Fruit fly (Drosophila melanogaster) whole organism, embryonic: ENCODE data around the gene Phae1.

Experiments
- Ada2b ChIP-seq: fragments of 200-800 bp; sonication (Bioruptor generic); IDR thresholded peaks from 2 replicates; pipeline ENCODE4 v1.3.6; 2022; ENCODE audit warnings: missing biosample characterization, missing genetic modification characterization
- Antp ChIP-seq: fragments of 200-800 bp; sonication (Bioruptor generic); optimal IDR thresholded peaks from 3 replicates; lab custom pipeline; 2016; ENCODE audit warnings: missing biosample characterization, missing genetic modification characterization
- Atf3 ChIP-seq: fragments of 200-800 bp; sonication (Bioruptor generic); optimal IDR thresholded peaks from 3 replicates; lab custom pipeline; 2016; ENCODE audit warnings: missing biosample characterization, missing genetic modification characterization
- Blimp-1 ChIP-seq: fragments of 200-800 bp; sonication (Bioruptor generic); optimal IDR thresholded peaks from 3 replicates; lab custom pipeline; 2018; ENCODE audit warnings: missing biosample characterization, missing genetic modification characterization, mild to moderate bottlenecking, moderate library complexity, missing genetic modification reagents
- CG10267 ChIP-seq: fragments of 200-800 bp; sonication (Bioruptor generic); optimal IDR thresholded peaks from 2 replicates; lab custom pipeline; 2018; ENCODE audit warnings: missing biosample characterization, mild to moderate bottlenecking, missing genetic modification characterization, moderate library complexity
- CG11456 ChIP-seq: fragments of 200-800 bp; sonication (Bioruptor generic); IDR thresholded peaks from 3 replicates; pipeline ENCODE4 v1.3.6; 2022; ENCODE audit warnings: missing biosample characterization, missing genetic modification characterization
- CG1233 ChIP-seq: fragments of 200-800 bp; sonication (Bioruptor generic); optimal IDR thresholded peaks from 4 replicates; lab custom pipeline; 2018; ENCODE audit warnings: missing biosample characterization, mild to moderate bottlenecking, missing genetic modification characterization
- CG17802 ChIP-seq: fragments of 200-800 bp; sonication (Bioruptor generic); optimal IDR thresholded peaks from 2 replicates; lab custom pipeline; 2018; ENCODE audit warnings: missing biosample characterization, mild to moderate bottlenecking, missing genetic modification characterization, moderate library complexity
- CG2129 ChIP-seq: fragments of 200-800 bp; sonication (Bioruptor generic); IDR thresholded peaks from 2 replicates; pipeline ENCODE4 v1.3.6; 2022; ENCODE audit warnings: missing biosample characterization, missing genetic modification characterization; ENCODE audit not compliant: partially characterized antibody
- CG2678 ChIP-seq: fragments of 200-800 bp; sonication (Bioruptor generic); optimal IDR thresholded peaks from 3 replicates; lab custom pipeline; 2019; ENCODE audit warnings: missing biosample characterization, mild to moderate bottlenecking, missing genetic modification characterization, moderate library complexity
- CG31365 ChIP-seq: fragments of 200-800 bp; sonication (Bioruptor generic); optimal IDR thresholded peaks from 2 replicates; lab custom pipeline; 2018; ENCODE audit warnings: missing biosample characterization, mild to moderate bottlenecking, missing genetic modification characterization
- CG34376 ChIP-seq: fragments of 200-800 bp; sonication (Bioruptor generic); optimal IDR thresholded peaks from 2 replicates; lab custom pipeline; 2018; ENCODE audit warnings: missing biosample characterization, mild to moderate bottlenecking, missing genetic modification characterization
- CG3838 ChIP-seq: fragments of 200-800 bp; sonication (Bioruptor generic); optimal IDR thresholded peaks from 3 replicates; lab custom pipeline; 2016; ENCODE audit warnings: missing biosample characterization, missing genetic modification characterization
- CG4404 ChIP-seq: fragments of 200-800 bp; sonication (Bioruptor generic); IDR thresholded peaks from 2 replicates; pipeline ENCODE4 v1.3.6; 2022; ENCODE audit warnings: missing biosample characterization, missing genetic modification characterization
- CG4424 ChIP-seq: fragments of 200-800 bp; sonication (Bioruptor generic); optimal IDR thresholded peaks from 3 replicates; lab custom pipeline; 2016; ENCODE audit warnings: missing biosample characterization, missing genetic modification characterization
- CG4730 ChIP-seq: fragments of 200-800 bp; sonication (Bioruptor generic); IDR thresholded peaks from 2 replicates; pipeline ENCODE4 v1.3.6; 2022; ENCODE audit warnings: missing biosample characterization, missing genetic modification characterization
- CG6689 ChIP-seq: fragments of 200-800 bp; sonication (Bioruptor generic); IDR thresholded peaks from 2 replicates; pipeline ENCODE4 v1.3.6; 2022; ENCODE audit warnings: missing biosample characterization, missing genetic modification characterization
- CG7928 ChIP-seq: fragments of 200-800 bp; sonication (Bioruptor generic); optimal IDR thresholded peaks from 2 replicates; lab custom pipeline; 2017; ENCODE audit warnings: missing biosample characterization, mild to moderate bottlenecking, missing genetic modification characterization
- CG9215 ChIP-seq: fragments of 200-800 bp; sonication (Bioruptor generic); IDR thresholded peaks from 2 replicates; pipeline ENCODE4 v1.3.6; 2022; ENCODE audit warnings: missing biosample characterization, missing genetic modification characterization
- D ChIP-seq, 2 experiments: fragments of 200-800 bp in 1 of 2; fragments of >200 bp in 1 of 2; sonication (Bioruptor generic) in 1 of 2; optimal IDR thresholded peaks; 2 replicates in 1 of 2; 3 replicates in 1 of 2; lab custom pipeline; 2017; ENCODE audit warnings: mild to moderate bottlenecking in 1 of 2, missing biosample characterization in 1 of 2, missing genetic modification characterization in 1 of 2, missing genetic modification reagents in 1 of 2
- Dek ChIP-seq: fragments of 200-800 bp; sonication (Bioruptor generic); optimal IDR thresholded peaks from 3 replicates; lab custom pipeline; 2019; ENCODE audit warnings: missing biosample characterization, mild to moderate bottlenecking, missing genetic modification characterization, moderate library complexity
- ERR ChIP-seq: fragments of 200-800 bp; sonication (Bioruptor generic); optimal IDR thresholded peaks from 2 replicates; lab custom pipeline; 2016; ENCODE audit warnings: missing biosample characterization, missing genetic modification characterization
- HLH3B ChIP-seq: fragments of 200-800 bp; sonication (Bioruptor generic); IDR thresholded peaks from 2 replicates; pipeline ENCODE4 v1.3.6; 2022; ENCODE audit warnings: missing biosample characterization, missing genetic modification characterization
- Mad ChIP-seq: fragments of 200-800 bp; sonication (Bioruptor generic); optimal IDR thresholded peaks from 2 replicates; lab custom pipeline; 2016; ENCODE audit warnings: missing biosample characterization, missing genetic modification characterization
- Med ChIP-seq: fragments of 200-800 bp; sonication (Bioruptor generic); peaks from one replicate; lab custom pipeline; 2016; ENCODE audit warnings: missing biosample characterization, missing genetic modification characterization, mild to moderate bottlenecking, inconsistent platforms, moderate library complexity
- NFAT ChIP-seq: fragments of 200-800 bp; sonication (Bioruptor generic); IDR thresholded peaks from 2 replicates; pipeline ENCODE4 v1.3.6; 2022; ENCODE audit warnings: missing biosample characterization, missing genetic modification characterization
- ac ChIP-seq: fragments of 200-800 bp; sonication (Bioruptor generic); optimal IDR thresholded peaks from 3 replicates; lab custom pipeline; 2017; ENCODE audit warnings: missing biosample characterization, mild to moderate bottlenecking, missing genetic modification characterization
- bsh ChIP-seq, 2 experiments: fragments of 200-800 bp; sonication (Bioruptor generic); optimal IDR thresholded peaks; 2 replicates each; lab custom pipeline; 2017 to 2018; ENCODE audit warnings: mild to moderate bottlenecking in 2 of 2, missing biosample characterization in 2 of 2, missing genetic modification characterization in 2 of 2, moderate library complexity in 1 of 2
- chinmo ChIP-seq: fragments of 200-800 bp; sonication (Bioruptor generic); IDR thresholded peaks from 4 replicates; pipeline ENCODE4 v1.3.6; 2022; ENCODE audit warnings: missing biosample characterization, missing genetic modification characterization; ENCODE audit not compliant: partially characterized antibody
- crol ChIP-seq: fragments of 200-800 bp; sonication (Bioruptor generic); IDR thresholded peaks from 2 replicates; pipeline ENCODE4 v1.3.6; 2022; ENCODE audit warnings: missing biosample characterization, missing genetic modification characterization
- dysf ChIP-seq: fragments of 200-800 bp; sonication (Bioruptor generic); IDR thresholded peaks from 3 replicates; pipeline ENCODE4 v1.3.6; 2022; ENCODE audit warnings: missing biosample characterization, missing genetic modification characterization
- ewg ChIP-seq: fragments of 200-800 bp; sonication (Bioruptor generic); optimal IDR thresholded peaks from 3 replicates; lab custom pipeline; 2017; ENCODE audit warnings: mild to moderate bottlenecking, missing biosample characterization, missing genetic modification reagents, missing genetic modification characterization
- fd102C ChIP-seq: fragments of 200-800 bp; sonication (Bioruptor generic); optimal IDR thresholded peaks from 2 replicates; lab custom pipeline; 2018; ENCODE audit warnings: missing biosample characterization, mild to moderate bottlenecking, missing genetic modification characterization, moderate library complexity
- fd64A ChIP-seq: fragments of 200-800 bp; sonication (Bioruptor generic); optimal IDR thresholded peaks from 3 replicates; lab custom pipeline; 2018; ENCODE audit warnings: missing biosample characterization, mild to moderate bottlenecking, missing genetic modification characterization
- jing ChIP-seq: fragments of 200-800 bp; sonication (Bioruptor generic); optimal IDR thresholded peaks from 2 replicates; lab custom pipeline; 2018; ENCODE audit warnings: missing biosample characterization, mild to moderate bottlenecking, missing genetic modification characterization
- nom ChIP-seq: fragments of 200-800 bp; sonication (Bioruptor generic); optimal IDR thresholded peaks from 2 replicates; lab custom pipeline; 2017; ENCODE audit warnings: missing biosample characterization, missing genetic modification characterization, mild to moderate bottlenecking, moderate library complexity, missing genetic modification reagents
- prd ChIP-seq, 3 experiments: fragments of >200 bp in 2 of 3; fragments of 200-800 bp in 1 of 3; sonication (Bioruptor generic) in 1 of 3; optimal IDR thresholded peaks in 2 of 3; IDR thresholded peaks in 1 of 3; 2 replicates in 2 of 3; 3 replicates in 1 of 3; pipeline versions ENCODE4 v1.3.6 to Lab custom; 2017 to 2022; ENCODE audit warnings: missing biosample characterization in 1 of 3, missing genetic modification characterization in 1 of 3
- psq ChIP-seq: fragments of 200-800 bp; sonication (Bioruptor generic); optimal IDR thresholded peaks from 2 replicates; lab custom pipeline; 2017; ENCODE audit warnings: missing biosample characterization, missing genetic modification characterization
- run ChIP-seq: fragments of 200-800 bp; sonication (Bioruptor generic); optimal IDR thresholded peaks from 3 replicates; lab custom pipeline; 2018; ENCODE audit warnings: missing biosample characterization, mild to moderate bottlenecking, missing genetic modification characterization
- seq ChIP-seq: fragments of 200-800 bp; sonication (Bioruptor generic); IDR thresholded peaks from 2 replicates; pipeline ENCODE4 v1.3.6; 2022; ENCODE audit warnings: missing biosample characterization, missing genetic modification characterization
- ssp ChIP-seq: fragments of 200-800 bp; sonication (Bioruptor generic); IDR thresholded peaks from 2 replicates; pipeline ENCODE4 v1.3.6; 2022; ENCODE audit warnings: missing biosample characterization, missing genetic modification characterization
- stc ChIP-seq: fragments of 200-800 bp; sonication (Bioruptor generic); IDR thresholded peaks from 2 replicates; pipeline ENCODE4 v1.3.6; 2022; ENCODE audit warnings: missing biosample characterization, missing genetic modification characterization
- stwl ChIP-seq: fragments of 200-800 bp; sonication (Bioruptor generic); optimal IDR thresholded peaks from 3 replicates; lab custom pipeline; 2018; ENCODE audit warnings: missing biosample characterization, mild to moderate bottlenecking, missing genetic modification characterization, moderate library complexity
- z ChIP-seq: fragments of 200-800 bp; sonication (Bioruptor generic); IDR thresholded peaks from 3 replicates; pipeline ENCODE4 v1.3.6; 2022; ENCODE audit warnings: missing biosample characterization, missing genetic modification characterization

Gene Phae1

DNA sequence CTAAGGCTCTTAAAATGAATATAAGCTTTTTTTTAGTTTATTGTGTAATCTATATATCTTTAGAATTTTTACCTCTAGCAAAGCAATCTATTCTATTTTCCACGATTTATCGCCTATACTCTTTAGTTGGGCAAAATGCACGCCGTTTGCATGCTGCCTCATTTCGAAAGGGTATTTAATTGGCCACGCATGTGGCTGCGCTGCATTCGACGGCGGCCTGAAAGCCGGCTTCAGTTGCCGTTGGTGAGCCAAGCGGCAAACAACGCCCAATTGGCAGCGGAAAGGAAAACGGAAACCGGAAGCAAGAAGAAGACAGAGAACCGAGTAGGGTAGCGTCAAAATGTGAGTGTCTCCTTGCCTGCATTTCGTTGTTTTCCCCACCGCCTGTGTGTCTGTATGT, 33.4 kb upstream of the Phae1 start, which contains the start of gene CG14947 (continued):
- TF ChIP-seq nom (GFP tag; lab: Kevin White, UChicago) (peak; percentile 38), Antp (GFP tag; lab: Kevin White, UChicago) (no peak), Ada2b (no peak), Dek (tag; lab: Kevin White, UChicago) (no peak), prd (optimal IDR thresholded peaks at IDR 0.05; lab: Kevin White, UChicago) (no peak), prd (GFP tag; IDR thresholded peaks at IDR 0.05; lab: Robert Waterston, UW) (peak; percentile 63; the same call in 1 of the 3 replicates), bsh (GFP tag; optimal IDR thresholded peaks at IDR 0.05; lab: Kevin White, UChicago) (peak in 1 of 2 experiments; percentile 20), CG31365 (tag; lab: Kevin White, UChicago) (no peak), ac (GFP tag; lab: Kevin White, UChicago) (peak; percentile 32), chinmo (no peak), NFAT (0 out of 2 replicates have a peak, but pooled peaks have one; percentile 13), ERR (GFP tag; lab: Kevin White, UChicago) (no peak), CG34376 (GFP tag; lab: Kevin White, UChicago) (no peak), z (no peak), seq (GFP tag; lab: Robert Waterston, UW) (no peak), CG2678 (no peak), ewg (no peak), CG11456 (GFP tag; lab: Robert Waterston, UW) (no peak), CG7928 (GFP tag; lab: Kevin White, UChicago) (no peak), CG1233 (peak; percentile 42), crol (GFP tag; lab: Robert Waterston, UW) (peak; percentile 18; the same call in 1 of the 2 replicates), Mad (GFP tag; lab: Kevin White, UChicago) (no peak), CG6689 (GFP tag; lab: Robert Waterston, UW) (0 out of 2 replicates have a peak, but pooled peaks have one; percentile 27), psq (GFP tag; lab: Kevin White, UChicago) (no peak), fd64A (GFP tag; lab: Kevin White, UChicago) (peak; percentile 19), stc (GFP tag; lab: Robert Waterston, UW) (no peak), CG10267 (tag; lab: Kevin White, UChicago) (no peak), CG4730 (GFP tag; lab: Robert Waterston, UW) (no peak), CG4424 (GFP tag; lab: Kevin White, UChicago) (no peak), CG4404 (GFP tag; lab: Robert Waterston, UW) (no peak), stwl (tag; lab: Kevin White, UChicago) (peak; percentile 17), CG17802 (tag; lab: Kevin White, UChicago) (no peak), ssp (GFP tag; lab: Robert Waterston, UW) (no peak), Med (peak; percentile 72), HLH3B (no peak), Atf3 (no peak), run (tag; lab: Kevin White, UChicago) (no peak), D (optimal IDR thresholded peaks at IDR 0.05; lab: Kevin White, UChicago) (no peak), D (GFP tag; optimal IDR thresholded peaks at IDR 0.05; lab: Kevin White, UChicago) (no peak), dysf (GFP tag; lab: Robert Waterston, UW) (no peak), fd102C (GFP tag; lab: Kevin White, UChicago) (peak; percentile 52), CG9215 (no peak), jing (GFP tag; lab: Kevin White, UChicago) (no peak), CG3838 (GFP tag; lab: Kevin White, UChicago) (no peak), CG2129 (GFP tag; lab: Robert Waterston, UW) (no peak), Blimp-1 (GFP tag; lab: Kevin White, UChicago) (peak; percentile 42)
